Fruit fly (Drosophila melanogaster) whole organism, adult: ENCODE results near the gene eIF3a.
A peak's percentile ranks its signal among the peaks of the same experiment; 100 is the strongest.

ENCODE experiments used
- CG11617 ChIP-seq: fragments of 200-800 bp; sonication (Bioruptor generic); optimal IDR thresholded peaks from 2 replicates; lab custom pipeline; 2017; ENCODE audit warnings: mild to moderate bottlenecking, missing biosample characterization, missing genetic modification reagents, missing genetic modification characterization
- CG12768 ChIP-seq: fragments of 200-800 bp; sonication (Bioruptor generic); optimal IDR thresholded peaks from 2 replicates; lab custom pipeline; 2017; ENCODE audit warnings: missing biosample characterization, missing genetic modification characterization, mild to moderate bottlenecking, moderate library complexity, missing genetic modification reagents
- CG14711 ChIP-seq: fragments of 200-800 bp; sonication (Bioruptor generic); optimal IDR thresholded peaks from 2 replicates; lab custom pipeline; 2018; ENCODE audit warnings: missing biosample characterization, mild to moderate bottlenecking, missing genetic modification characterization, moderate library complexity
- CG1620 ChIP-seq: fragments of 200-800 bp; sonication (Bioruptor generic); optimal IDR thresholded peaks from 2 replicates; lab custom pipeline; 2016; ENCODE audit warnings: missing biosample characterization, missing genetic modification characterization
- CG33017 ChIP-seq: fragments of 200-800 bp; sonication (Bioruptor generic); optimal IDR thresholded peaks from 2 replicates; lab custom pipeline; 2018; ENCODE audit warnings: missing biosample characterization, mild to moderate bottlenecking, missing genetic modification characterization, moderate library complexity
- CG5204 ChIP-seq: fragments of 200-800 bp; sonication (Bioruptor generic); optimal IDR thresholded peaks from 2 replicates; lab custom pipeline; 2016; ENCODE audit warnings: missing biosample characterization, missing genetic modification characterization
- CG7045 ChIP-seq: fragments of 200-800 bp; sonication (Bioruptor generic); optimal IDR thresholded peaks from 2 replicates; lab custom pipeline; 2017; ENCODE audit warnings: missing biosample characterization, mild to moderate bottlenecking, missing genetic modification characterization
- CG7101 ChIP-seq: fragments of 200-800 bp; sonication (Bioruptor generic); optimal IDR thresholded peaks from 2 replicates; lab custom pipeline; 2018; ENCODE audit warnings: missing biosample characterization, mild to moderate bottlenecking, missing genetic modification characterization, moderate library complexity
- Clk ChIP-seq: fragments of 200-800 bp; sonication (Bioruptor generic); optimal IDR thresholded peaks from 2 replicates; lab custom pipeline; 2017; ENCODE audit warnings: missing biosample characterization, missing genetic modification characterization
- Crg-1 ChIP-seq: fragments of 200-800 bp; sonication (Bioruptor generic); optimal IDR thresholded peaks from 2 replicates; lab custom pipeline; 2016; ENCODE audit warnings: missing biosample characterization, missing genetic modification characterization
- Hr96 ChIP-seq: fragments of 200-800 bp; sonication (Bioruptor generic); optimal IDR thresholded peaks from 2 replicates; lab custom pipeline; 2016; ENCODE audit warnings: missing biosample characterization, missing genetic modification characterization
- Mnt ChIP-seq: fragments of 200-800 bp; sonication (Bioruptor generic); optimal IDR thresholded peaks from 2 replicates; lab custom pipeline; 2016; ENCODE audit warnings: missing biosample characterization, mild to moderate bottlenecking, missing genetic modification characterization
- bab1 ChIP-seq: fragments of 200-800 bp; sonication (Bioruptor generic); optimal IDR thresholded peaks from 3 replicates; lab custom pipeline; 2019; ENCODE audit warnings: missing biosample characterization, mild to moderate bottlenecking, missing genetic modification characterization, moderate library complexity
- cic ChIP-seq: fragments of 200-800 bp; sonication (Bioruptor generic); optimal IDR thresholded peaks from 2 replicates; lab custom pipeline; 2017; ENCODE audit warnings: missing biosample characterization, mild to moderate bottlenecking, missing genetic modification characterization, moderate library complexity
- cnc ChIP-seq, 2 experiments: fragments of >200 bp; optimal IDR thresholded peaks; 2 replicates each; lab custom pipeline; 2017
- kay ChIP-seq: fragments of 200-800 bp; sonication (Bioruptor generic); peaks from one replicate; lab custom pipeline; 2016; ENCODE audit warnings: missing biosample characterization, missing genetic modification characterization, borderline replicate concordance
- ovo ChIP-seq: fragments of 200-800 bp; sonication (Bioruptor generic); optimal IDR thresholded peaks from 2 replicates; lab custom pipeline; 2016; ENCODE audit warnings: missing biosample characterization, missing genetic modification characterization
- pad ChIP-seq: fragments of 200-800 bp; sonication (Bioruptor generic); optimal IDR thresholded peaks from 3 replicates; lab custom pipeline; 2017; ENCODE audit warnings: missing biosample characterization, missing genetic modification characterization, mild to moderate bottlenecking, moderate library complexity, missing genetic modification reagents
- tj ChIP-seq: fragments of 200-800 bp; sonication (Bioruptor generic); optimal IDR thresholded peaks from 3 replicates; lab custom pipeline; 2017; ENCODE audit warnings: missing biosample characterization, mild to moderate bottlenecking, missing genetic modification characterization, moderate library complexity
- toe ChIP-seq: fragments of 200-800 bp; sonication (Bioruptor generic); optimal IDR thresholded peaks from 2 replicates; lab custom pipeline; 2016; ENCODE audit warnings: missing biosample characterization, missing genetic modification characterization

Gene eIF3a

dm6 chr3R:4450721-4451120 lies 17.0 kb upstream of the eIF3a start:
- TF ChIP-seq CG5204 (GFP tag; lab: Kevin White, UChicago) (no peak), cic (GFP tag; lab: Kevin White, UChicago) (no peak), pad (no peak), tj (GFP tag; lab: Kevin White, UChicago) (no peak), Clk (GFP tag; lab: Kevin White, UChicago) (no peak), Crg-1 (GFP tag; lab: Kevin White, UChicago) (no peak), cnc (optimal IDR thresholded peaks at IDR 0.05; lab: Kevin White, UChicago) (no peak), CG7101 (tag; lab: Kevin White, UChicago) (no peak), kay (GFP tag; lab: Kevin White, UChicago) (no peak), toe (GFP tag; lab: Kevin White, UChicago) (no peak), CG14711 (tag; lab: Kevin White, UChicago) (no peak)

dm6 chr3R:4449256-4449655 lies 15.6 kb upstream of the eIF3a start:
- no peak for TF ChIP-seq tj (GFP tag; lab: Kevin White, UChicago)
- TF ChIP-seq cic (GFP tag; lab: Kevin White, UChicago) = peak; percentile 16
- TF ChIP-seq Clk (GFP tag; lab: Kevin White, UChicago) = no peak
- no peak for TF ChIP-seq CG5204 (GFP tag; lab: Kevin White, UChicago)
- TF ChIP-seq CG7045 (GFP tag; lab: Kevin White, UChicago) = no peak
- TF ChIP-seq CG1620 (GFP tag; lab: Kevin White, UChicago) = no peak
- peak; percentile 31 for TF ChIP-seq Mnt
- TF ChIP-seq CG12768 (GFP tag; lab: Kevin White, UChicago) = no peak
- TF ChIP-seq cnc (optimal IDR thresholded peaks at IDR 0.05; lab: Kevin White, UChicago) = no peak

dm6 chr3R:4446455-4447224 lies 12.9 kb upstream of the eIF3a start:
- TF ChIP-seq CG33017 (tag; lab: Kevin White, UChicago) = no peak
- no peak for TF ChIP-seq CG12768 (GFP tag; lab: Kevin White, UChicago)
- no peak for TF ChIP-seq CG11617 (GFP tag; lab: Kevin White, UChicago)
- TF ChIP-seq Mnt = no peak
- TF ChIP-seq toe (GFP tag; lab: Kevin White, UChicago) = no peak
- no peak for TF ChIP-seq Crg-1 (GFP tag; lab: Kevin White, UChicago)
- TF ChIP-seq tj (GFP tag; lab: Kevin White, UChicago) = no peak
- TF ChIP-seq CG14711 (tag; lab: Kevin White, UChicago) = no peak
- no peak for TF ChIP-seq cic (GFP tag; lab: Kevin White, UChicago)
- TF ChIP-seq Hr96 (GFP tag; lab: Kevin White, UChicago) = no peak

- TF ChIP-seq CG12768 (GFP tag; lab: Kevin White, UChicago) = no peak
- TF ChIP-seq CG11617 (GFP tag; lab: Kevin White, UChicago) = no peak
- no peak for TF ChIP-seq kay (GFP tag; lab: Kevin White, UChicago)
- TF ChIP-seq toe (GFP tag; lab: Kevin White, UChicago) = no peak
- TF ChIP-seq CG1620 (GFP tag; lab: Kevin White, UChicago) = no peak
- TF ChIP-seq Clk (GFP tag; lab: Kevin White, UChicago) = no peak
- no peak for TF ChIP-seq tj (GFP tag; lab: Kevin White, UChicago)
- no peak for TF ChIP-seq cic (GFP tag; lab: Kevin White, UChicago)
- TF ChIP-seq Crg-1 (GFP tag; lab: Kevin White, UChicago) = no peak
- no peak for TF ChIP-seq CG5204 (GFP tag; lab: Kevin White, UChicago)
- no peak for TF ChIP-seq ovo (GFP tag; lab: Kevin White, UChicago)
- no peak for TF ChIP-seq Hr96 (GFP tag; lab: Kevin White, UChicago)
- no peak for TF ChIP-seq cnc (optimal IDR thresholded peaks at IDR 0.05; lab: Kevin White, UChicago)
- no peak for TF ChIP-seq CG14711 (tag; lab: Kevin White, UChicago)
Observed at dm6 chr3R:4445083-4445482, 11.4 kb upstream of the eIF3a start.

dm6 chr3R:4437817-4438216 lies 4.1 kb upstream of the eIF3a start:
- TF ChIP-seq CG14711 (tag; lab: Kevin White, UChicago) (no peak), CG33017 (tag; lab: Kevin White, UChicago) (no peak), Hr96 (GFP tag; lab: Kevin White, UChicago) (no peak), CG7045 (GFP tag; lab: Kevin White, UChicago) (no peak), bab1 (GFP tag; lab: Kevin White, UChicago) (no peak), cnc (optimal IDR thresholded peaks at IDR 0.05; lab: Kevin White, UChicago) (no peak), cic (GFP tag; lab: Kevin White, UChicago) (no peak)

- TF ChIP-seq CG14711 (tag; lab: Kevin White, UChicago) (peak; percentile 53), CG12768 (GFP tag; lab: Kevin White, UChicago) (no peak), kay (GFP tag; lab: Kevin White, UChicago) (no peak), Clk (GFP tag; lab: Kevin White, UChicago) (peak; percentile 61), Mnt (peak; percentile 72), Crg-1 (GFP tag; lab: Kevin White, UChicago) (peak; percentile 65), tj (GFP tag; lab: Kevin White, UChicago) (peak; percentile 55), CG11617 (GFP tag; lab: Kevin White, UChicago) (peak; percentile 67), cnc (optimal IDR thresholded peaks at IDR 0.05; lab: Kevin White, UChicago) (no peak), ovo (GFP tag; lab: Kevin White, UChicago) (no peak), Hr96 (GFP tag; lab: Kevin White, UChicago) (peak; percentile 80), CG1620 (GFP tag; lab: Kevin White, UChicago) (peak; percentile 73), CG33017 (tag; lab: Kevin White, UChicago) (peak; percentile 25), CG5204 (GFP tag; lab: Kevin White, UChicago) (no peak), bab1 (GFP tag; lab: Kevin White, UChicago) (peak; percentile 70), cic (GFP tag; lab: Kevin White, UChicago) (peak; percentile 0), CG7045 (GFP tag; lab: Kevin White, UChicago) (peak; percentile 38), CG7101 (tag; lab: Kevin White, UChicago) (peak; percentile 62), pad (peak; percentile 9), toe (GFP tag; lab: Kevin White, UChicago) (no peak)
Observed at dm6 chr3R:4437113-4437512, 3.4 kb upstream of the eIF3a start, which contains the start of the genes Lipt2 and CG14650. Lipt2 (minus strand) TSS chr3R:4437329. CG14650 (plus strand) TSS chr3R:4437387.
